Fruit fly (Drosophila melanogaster): Measurements from ENCODE around the gene CG14022.

- TF ChIP-seq pan (optimal IDR thresholded peaks at IDR 0.05), result no peak
- TF ChIP-seq usp (GFP tag; optimal IDR thresholded peaks at IDR 0.05), result no peak
- TF ChIP-seq CG8478 (optimal IDR thresholded peaks at IDR 0.05), result no peak
- TF ChIP-seq psq (optimal IDR thresholded peaks at IDR 0.05), result no peak
- no peak for TF ChIP-seq Dll (optimal IDR thresholded peaks at IDR 0.05)
- TF ChIP-seq EcR (GFP tag; optimal IDR thresholded peaks at IDR 0.05), result no peak
Observed at dm6 chr2L:5321014-5321413, 7.7 kb downstream of the CG14022 start.

All from whole organism.